Worm (Caenorhabditis elegans) whole organism, young adult: ENCODE results near the gene ssu-1.
A peak's percentile ranks its signal among the peaks of the same experiment; 100 is the strongest.

ENCODE experiments used
- dpl-1 ChIP-seq: fragments of 150-350 bp; optimal IDR thresholded peaks from 2 replicates; lab custom pipeline; 2014; ENCODE audit warnings: missing biosample characterization, missing genetic modification reagents, missing genetic modification characterization
- madf-10 ChIP-seq: sonication (generic microtip); optimal IDR thresholded peaks from 2 replicates; lab custom pipeline; 2016; ENCODE audit warnings: mild to moderate bottlenecking, missing genetic modification characterization, missing compliant biosample characterization
- tbp1 ChIP-seq: fragments of 200-800 bp; sonication (Bioruptor generic); optimal IDR thresholded peaks from 2 replicates; lab custom pipeline; 2018; ENCODE audit warnings: mild to moderate bottlenecking, missing genetic modification characterization, missing compliant biosample characterization

- TF ChIP-seq dpl-1 (no peak), tbp1 (peak; percentile 39), madf-10 (tag; lab: Kevin White, UChicago) (no peak)
Observed at ce11 chrV:20126637-20127036, 6.4 kb downstream of the ssu-1 start.
